Fruit fly (Drosophila melanogaster) whole organism, prepupa: Measurements from ENCODE around the gene Fbw5.

Source experiments
- Blimp-1 ChIP-seq: fragments of 200-800 bp; sonication (Bioruptor generic); optimal IDR thresholded peaks from 3 replicates; lab custom pipeline; 2017; ENCODE audit warnings: missing biosample characterization, missing genetic modification characterization, mild to moderate bottlenecking, moderate library complexity, missing genetic modification reagents
- CG10631 ChIP-seq: fragments of 200-800 bp; sonication (Bioruptor generic); optimal IDR thresholded peaks from 2 replicates; lab custom pipeline; 2016; ENCODE audit warnings: missing biosample characterization, missing genetic modification characterization
- CG11902 ChIP-seq: fragments of 200-800 bp; sonication (Bioruptor generic); optimal IDR thresholded peaks from 3 replicates; lab custom pipeline; 2016; ENCODE audit warnings: missing biosample characterization, missing genetic modification characterization
- CG1621 ChIP-seq: fragments of 200-800 bp; sonication (Bioruptor generic); optimal IDR thresholded peaks from 3 replicates; lab custom pipeline; 2018; ENCODE audit warnings: missing biosample characterization, mild to moderate bottlenecking, missing genetic modification characterization
- CG16779 ChIP-seq: fragments of 200-800 bp; sonication (Bioruptor generic); optimal IDR thresholded peaks from 3 replicates; lab custom pipeline; 2017; ENCODE audit warnings: missing biosample characterization, mild to moderate bottlenecking, missing genetic modification characterization
- CG3032 ChIP-seq: fragments of 200-800 bp; optimal IDR thresholded peaks from 2 replicates; lab custom pipeline; 2019; ENCODE audit warnings: missing biosample characterization, mild to moderate bottlenecking, missing genetic modification characterization, moderate library complexity
- CG31627 ChIP-seq: fragments of 200-800 bp; sonication (Bioruptor generic); optimal IDR thresholded peaks from 3 replicates; lab custom pipeline; 2016; ENCODE audit warnings: missing biosample characterization, missing genetic modification characterization
- CG34406 ChIP-seq: fragments of 200-800 bp; sonication (Bioruptor generic); optimal IDR thresholded peaks from 3 replicates; lab custom pipeline; 2016; ENCODE audit warnings: missing biosample characterization, missing genetic modification characterization
- CG3919 ChIP-seq: fragments of 200-800 bp; sonication (Bioruptor generic); optimal IDR thresholded peaks from 3 replicates; lab custom pipeline; 2016; ENCODE audit warnings: missing biosample characterization, missing genetic modification characterization
- CG6163 ChIP-seq: fragments of 200-800 bp; sonication (Bioruptor generic); IDR thresholded peaks from 3 replicates; pipeline ENCODE4 v1.3.6; 2022; ENCODE audit warnings: missing biosample characterization, missing genetic modification characterization
- CG6276 ChIP-seq: fragments of 200-800 bp; sonication (Bioruptor generic); optimal IDR thresholded peaks from 2 replicates; lab custom pipeline; 2017; ENCODE audit warnings: missing biosample characterization, mild to moderate bottlenecking, missing genetic modification characterization
- CG6792 ChIP-seq: fragments of 200-800 bp; sonication (Bioruptor generic); optimal IDR thresholded peaks from 3 replicates; lab custom pipeline; 2016; ENCODE audit warnings: missing biosample characterization, missing genetic modification characterization
- CG6854 ChIP-seq: fragments of 200-800 bp; sonication (Bioruptor generic); optimal IDR thresholded peaks from 2 replicates; lab custom pipeline; 2017; ENCODE audit warnings: missing biosample characterization, mild to moderate bottlenecking, missing genetic modification characterization
- CG7368 ChIP-seq: fragments of 200-800 bp; sonication (Bioruptor generic); optimal IDR thresholded peaks from 3 replicates; lab custom pipeline; 2016; ENCODE audit warnings: missing biosample characterization, missing genetic modification characterization
- CG8119 ChIP-seq: fragments of 200-800 bp; sonication (Bioruptor generic); IDR thresholded peaks from 3 replicates; pipeline ENCODE4 v1.3.6; 2022; ENCODE audit warnings: missing biosample characterization, missing genetic modification characterization
- CG8319 ChIP-seq: fragments of 200-800 bp; sonication (Bioruptor generic); optimal IDR thresholded peaks from 3 replicates; lab custom pipeline; 2016; ENCODE audit warnings: missing biosample characterization, missing genetic modification characterization
- CG8632 ChIP-seq: fragments of 200-800 bp; sonication (Bioruptor generic); optimal IDR thresholded peaks from 3 replicates; lab custom pipeline; 2016; ENCODE audit warnings: missing biosample characterization, missing genetic modification characterization
- CG9139 ChIP-seq: fragments of 200-800 bp; sonication (Bioruptor generic); optimal IDR thresholded peaks from 3 replicates; lab custom pipeline; 2017; ENCODE audit warnings: missing biosample characterization, mild to moderate bottlenecking, missing genetic modification characterization
- Eip75B ChIP-seq: fragments of 200-800 bp; sonication (Bioruptor generic); optimal IDR thresholded peaks from 3 replicates; lab custom pipeline; 2016; ENCODE audit warnings: missing biosample characterization, missing genetic modification characterization
- Eip78C ChIP-seq: fragments of 200-800 bp; sonication (Bioruptor generic); peaks from one replicate; lab custom pipeline; 2016; ENCODE audit warnings: missing biosample characterization, missing genetic modification characterization
- Eip93F ChIP-seq: fragments of 200-800 bp; sonication (Bioruptor generic); optimal IDR thresholded peaks from 2 replicates; lab custom pipeline; 2016; ENCODE audit warnings: missing biosample characterization, mild to moderate bottlenecking, missing genetic modification characterization
- Ets21C ChIP-seq: fragments of 200-800 bp; sonication (Bioruptor generic); optimal IDR thresholded peaks from 3 replicates; lab custom pipeline; 2016; ENCODE audit warnings: missing biosample characterization, missing genetic modification characterization
- Ets96B ChIP-seq: fragments of 200-800 bp; optimal IDR thresholded peaks from 2 replicates; lab custom pipeline; 2019; ENCODE audit warnings: missing biosample characterization, mild to moderate bottlenecking, missing genetic modification characterization, moderate library complexity
- Hr38 ChIP-seq: sonication (Bioruptor generic); optimal IDR thresholded peaks from 2 replicates; lab custom pipeline; 2016; ENCODE audit warnings: missing biosample characterization, missing genetic modification characterization
- Hr39 ChIP-seq: fragments of 200-800 bp; sonication (Bioruptor generic); optimal IDR thresholded peaks from 2 replicates; lab custom pipeline; 2016; ENCODE audit warnings: missing biosample characterization, missing genetic modification characterization
- Hr4 ChIP-seq: fragments of 200-800 bp; sonication (Bioruptor generic); optimal IDR thresholded peaks from 3 replicates; lab custom pipeline; 2016; ENCODE audit warnings: missing biosample characterization, missing genetic modification characterization
- Lpt ChIP-seq: fragments of 200-800 bp; sonication (Bioruptor generic); optimal IDR thresholded peaks from 3 replicates; lab custom pipeline; 2016; ENCODE audit warnings: missing biosample characterization, missing genetic modification characterization
- Met ChIP-seq: fragments of 200-800 bp; sonication (Bioruptor generic); optimal IDR thresholded peaks from 3 replicates; lab custom pipeline; 2016; ENCODE audit warnings: missing biosample characterization, missing genetic modification characterization
- OdsH ChIP-seq: fragments of 200-800 bp; sonication (Bioruptor generic); optimal IDR thresholded peaks from 3 replicates; lab custom pipeline; 2016; ENCODE audit warnings: missing biosample characterization, missing genetic modification characterization
- Smox ChIP-seq: fragments of 200-800 bp; sonication (Bioruptor generic); optimal IDR thresholded peaks from 3 replicates; lab custom pipeline; 2016; ENCODE audit warnings: missing biosample characterization, missing genetic modification characterization
- Sox102F ChIP-seq: fragments of 200-800 bp; sonication (Bioruptor generic); optimal IDR thresholded peaks from 2 replicates; lab custom pipeline; 2016; ENCODE audit warnings: missing biosample characterization, mild to moderate bottlenecking, missing genetic modification characterization
- Sox14 ChIP-seq: fragments of 200-800 bp; sonication (Bioruptor generic); optimal IDR thresholded peaks from 3 replicates; lab custom pipeline; 2016; ENCODE audit warnings: missing biosample characterization, missing genetic modification characterization
- Sox15 ChIP-seq: fragments of 200-800 bp; sonication (Bioruptor generic); optimal IDR thresholded peaks from 3 replicates; lab custom pipeline; 2016; ENCODE audit warnings: missing biosample characterization, missing genetic modification characterization
- achi ChIP-seq: fragments of 200-800 bp; sonication (Bioruptor generic); optimal IDR thresholded peaks from 3 replicates; lab custom pipeline; 2016; ENCODE audit warnings: missing biosample characterization, missing genetic modification characterization
- acj6 ChIP-seq: fragments of 200-800 bp; sonication (Bioruptor generic); optimal IDR thresholded peaks from 3 replicates; lab custom pipeline; 2016; ENCODE audit warnings: missing biosample characterization, missing genetic modification characterization
- cyc ChIP-seq: fragments of 200-800 bp; sonication (Bioruptor generic); optimal IDR thresholded peaks from 3 replicates; lab custom pipeline; 2016; ENCODE audit warnings: missing biosample characterization, missing genetic modification characterization
- dac ChIP-seq: fragments of 200-800 bp; sonication (Bioruptor generic); optimal IDR thresholded peaks from 2 replicates; lab custom pipeline; 2017; ENCODE audit warnings: missing biosample characterization, mild to moderate bottlenecking, missing genetic modification characterization
- dsx ChIP-seq: fragments of 200-800 bp; optimal IDR thresholded peaks from 3 replicates; lab custom pipeline; 2019; ENCODE audit warnings: missing biosample characterization, mild to moderate bottlenecking, missing genetic modification characterization, moderate library complexity; ENCODE audit not compliant: poor library complexity, severe bottlenecking
- eg ChIP-seq: fragments of 200-800 bp; sonication (Bioruptor generic); IDR thresholded peaks from 3 replicates; pipeline ENCODE4 v1.3.6; 2022; ENCODE audit warnings: missing biosample characterization, missing genetic modification characterization
- fd59A ChIP-seq: fragments of 200-800 bp; sonication (Bioruptor generic); optimal IDR thresholded peaks from 2 replicates; lab custom pipeline; 2017; ENCODE audit warnings: missing biosample characterization, mild to moderate bottlenecking, missing genetic modification characterization, missing genetic modification reagents
- fkh ChIP-seq: fragments of 200-800 bp; sonication (Bioruptor generic); optimal IDR thresholded peaks from 3 replicates; lab custom pipeline; 2017; ENCODE audit warnings: missing biosample characterization, mild to moderate bottlenecking, missing genetic modification characterization, moderate library complexity
- pdm3 ChIP-seq: fragments of 200-800 bp; sonication (Bioruptor generic); optimal IDR thresholded peaks from 3 replicates; lab custom pipeline; 2016; ENCODE audit warnings: missing biosample characterization, missing genetic modification characterization
- salr ChIP-seq, 2 experiments: fragments of 200-800 bp; sonication (Bioruptor generic); optimal IDR thresholded peaks; 3 replicates each; lab custom pipeline; 2016 to 2018; ENCODE audit warnings: missing biosample characterization in 2 of 2, missing genetic modification characterization in 2 of 2, mild to moderate bottlenecking in 1 of 2
- spab ChIP-seq: fragments of 200-800 bp; sonication (Bioruptor generic); optimal IDR thresholded peaks from 2 replicates; lab custom pipeline; 2017; ENCODE audit warnings: missing biosample characterization, mild to moderate bottlenecking, missing genetic modification characterization, missing genetic modification reagents
- ss ChIP-seq, 2 experiments: fragments of 200-800 bp; sonication (Bioruptor generic); optimal IDR thresholded peaks; 2 replicates in 1 of 2; 3 replicates in 1 of 2; lab custom pipeline; 2017 to 2018; ENCODE audit warnings: mild to moderate bottlenecking in 2 of 2, missing biosample characterization in 2 of 2, missing genetic modification characterization in 2 of 2, moderate library complexity in 1 of 2
- svp ChIP-seq: fragments of 200-800 bp; sonication (Bioruptor generic); peaks from one replicate; lab custom pipeline; 2016; ENCODE audit warnings: missing biosample characterization, missing genetic modification characterization
- vri ChIP-seq: fragments of 200-800 bp; sonication (Bioruptor generic); optimal IDR thresholded peaks from 3 replicates; lab custom pipeline; 2016; ENCODE audit warnings: missing biosample characterization, mild to moderate bottlenecking, missing genetic modification characterization

Gene Fbw5

DNA sequence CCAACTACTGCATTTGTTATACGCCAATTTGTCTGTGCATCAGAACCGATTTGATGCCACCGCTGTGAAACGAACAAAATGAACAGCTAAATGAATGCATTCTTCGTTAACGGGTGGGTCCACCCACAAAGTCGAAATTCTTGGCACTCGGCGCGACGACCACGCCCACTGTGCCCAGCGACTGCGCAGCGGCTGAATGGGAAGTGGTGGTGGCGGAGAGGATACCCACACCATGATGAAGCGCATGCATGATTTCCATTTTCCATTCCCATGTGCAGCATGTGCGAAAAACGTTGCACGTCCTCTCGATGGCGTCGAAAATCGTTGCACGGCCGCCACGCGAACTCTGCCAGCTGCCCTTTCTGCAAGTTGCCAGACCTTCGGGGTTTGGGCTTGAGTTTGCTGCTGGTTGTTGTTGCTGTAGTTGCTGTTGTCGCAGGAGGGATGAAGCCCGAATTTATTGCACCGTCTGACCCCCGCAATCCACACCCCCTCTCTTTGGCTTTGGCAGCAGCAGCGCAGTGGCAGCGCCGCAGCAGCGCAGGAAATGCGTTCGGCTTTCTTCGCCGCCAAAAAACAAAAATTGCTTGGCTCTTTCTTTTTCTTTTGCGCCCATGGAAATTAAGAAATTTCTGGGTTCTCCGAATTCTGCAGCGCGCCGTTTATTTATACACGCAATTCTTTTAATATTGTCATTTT lies 15.5 kb upstream of the Fbw5 start:
- TF ChIP-seq CG6276 = no peak
- TF ChIP-seq Eip75B = no peak
- no peak for TF ChIP-seq dsx (GFP tag; lab: Kevin White, UChicago)
- TF ChIP-seq Ets96B (tag; lab: Kevin White, UChicago) = no peak
- TF ChIP-seq svp (GFP tag; lab: Kevin White, UChicago) = peak; percentile 93
- no peak for TF ChIP-seq CG11902
- no peak for TF ChIP-seq CG6792 (GFP tag; lab: Kevin White, UChicago)
- TF ChIP-seq salr (GFP tag; optimal IDR thresholded peaks at IDR 0.05; lab: Kevin White, UChicago) = no peak
- TF ChIP-seq eg = no peak
- TF ChIP-seq ss (GFP tag; optimal IDR thresholded peaks at IDR 0.05; lab: Kevin White, UChicago) = peak; percentile 54 to 73
- TF ChIP-seq acj6 = no peak
- no peak for TF ChIP-seq Lpt
- TF ChIP-seq CG6854 (GFP tag; lab: Kevin White, UChicago) = peak; percentile 72
- no peak for TF ChIP-seq CG3032 (tag; lab: Kevin White, UChicago)
- no peak for TF ChIP-seq CG1621 (tag; lab: Kevin White, UChicago)
- peak; percentile 42 for TF ChIP-seq Blimp-1
- no peak for TF ChIP-seq Hr4
- peak; percentile 73 for TF ChIP-seq Eip93F
- TF ChIP-seq dac (GFP tag; lab: Kevin White, UChicago) = no peak
- TF ChIP-seq fkh (GFP tag; lab: Kevin White, UChicago) = no peak
- no peak for TF ChIP-seq spab (GFP tag; lab: Kevin White, UChicago)
- TF ChIP-seq CG3919 (GFP tag; lab: Kevin White, UChicago) = no peak
- TF ChIP-seq achi = no peak
- TF ChIP-seq Met = peak; percentile 100
- no peak for TF ChIP-seq Sox15 (GFP tag; lab: Kevin White, UChicago)
- TF ChIP-seq CG9139 (GFP tag; lab: Kevin White, UChicago) = no peak
- no peak for TF ChIP-seq fd59A (GFP tag; lab: Kevin White, UChicago)
- TF ChIP-seq CG6163 (GFP tag; lab: Robert Waterston, UW) = peak; percentile 29; the same call in 1 of the 3 replicates
- TF ChIP-seq pdm3 (GFP tag; lab: Kevin White, UChicago) = no peak
- peak; percentile 93 for TF ChIP-seq Eip78C (GFP tag; lab: Kevin White, UChicago)
- no peak for TF ChIP-seq OdsH (GFP tag; lab: Kevin White, UChicago)
- no peak for TF ChIP-seq cyc
- TF ChIP-seq CG8319 = no peak
- TF ChIP-seq Hr39 (GFP tag; lab: Kevin White, UChicago) = peak; percentile 4
- TF ChIP-seq CG8119 (GFP tag; lab: Robert Waterston, UW) = no peak
- TF ChIP-seq Hr38 = no peak
- TF ChIP-seq CG7368 (GFP tag; lab: Kevin White, UChicago) = no peak
- no peak for TF ChIP-seq CG16779 (tag; lab: Kevin White, UChicago)

DNA sequence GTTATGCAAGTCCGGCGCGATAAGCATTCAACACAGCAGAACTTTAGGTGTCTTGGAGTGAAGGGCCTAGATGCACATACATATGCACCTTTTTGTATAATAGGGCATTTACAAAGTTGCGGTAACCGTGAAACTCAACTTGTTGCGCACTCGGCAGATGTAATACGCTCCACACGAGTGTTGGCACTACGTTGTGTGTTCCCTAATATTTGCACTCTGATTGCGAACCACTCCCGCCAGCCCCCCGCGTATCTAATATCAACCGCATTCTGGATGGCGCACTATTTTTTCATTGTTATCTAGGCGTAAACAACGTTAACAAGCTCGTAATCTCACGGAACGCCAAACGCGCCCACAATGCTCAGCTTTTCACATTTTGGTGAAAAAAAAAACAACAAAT lies 14.6 kb upstream of the Fbw5 start:
- TF ChIP-seq CG6163 (GFP tag; lab: Robert Waterston, UW) (peak; percentile 28; the same call in 1 of the 3 replicates), CG16779 (tag; lab: Kevin White, UChicago) (peak; percentile 39), fkh (GFP tag; lab: Kevin White, UChicago) (peak; percentile 91), CG6792 (GFP tag; lab: Kevin White, UChicago) (no peak)

- peak; percentile 75 for TF ChIP-seq Lpt
- TF ChIP-seq Smox (GFP tag; lab: Kevin White, UChicago) = no peak
- TF ChIP-seq CG10631 (GFP tag; lab: Kevin White, UChicago) = no peak
- no peak for TF ChIP-seq Sox102F (GFP tag; lab: Kevin White, UChicago)
- no peak for TF ChIP-seq CG31627 (GFP tag; lab: Kevin White, UChicago)
- TF ChIP-seq Ets21C (GFP tag; lab: Kevin White, UChicago) = no peak
- no peak for TF ChIP-seq CG34406 (GFP tag; lab: Kevin White, UChicago)
- TF ChIP-seq achi = no peak
- no peak for TF ChIP-seq OdsH (GFP tag; lab: Kevin White, UChicago)
- peak; percentile 29 for TF ChIP-seq vri
- TF ChIP-seq salr (GFP tag; optimal IDR thresholded peaks at IDR 0.05; lab: Kevin White, UChicago) = no peak
- TF ChIP-seq CG9139 (GFP tag; lab: Kevin White, UChicago) = no peak
- TF ChIP-seq CG8119 (GFP tag; lab: Robert Waterston, UW) = no peak
- TF ChIP-seq CG6854 (GFP tag; lab: Kevin White, UChicago) = peak; percentile 50
- TF ChIP-seq Hr4 = no peak
- TF ChIP-seq Eip75B = peak; percentile 86
- peak; percentile 25 for TF ChIP-seq CG1621 (tag; lab: Kevin White, UChicago)
- no peak for TF ChIP-seq CG8632 (GFP tag; lab: Kevin White, UChicago)
- TF ChIP-seq CG7368 (GFP tag; lab: Kevin White, UChicago) = peak; percentile 29
- TF ChIP-seq Met = peak; percentile 100
- peak; percentile 1 for TF ChIP-seq Sox14 (GFP tag; lab: Kevin White, UChicago)
Observed at dm6 chr2L:6078757-6079351, 13.1 kb upstream of the Fbw5 start.
